Worm (Caenorhabditis elegans) whole organism, young adult: Measurements from ENCODE around the gene srx-19.

ENCODE experiments used
- C17E4.6 ChIP-seq: fragments of 200-800 bp; sonication (Bioruptor generic); IDR thresholded peaks from 2 replicates; pipeline ENCODE4 v1.3.6; 2022; ENCODE audit warnings: missing genetic modification reagents, missing genetic modification characterization, missing compliant biosample characterization
- ama-1 ChIP-seq, 3 experiments: fragments of 150-350 bp in 1 of 3; sonication (generic microtip) in 2 of 3; optimal IDR thresholded peaks; 2 replicates each; lab custom pipeline; 2014 to 2018; ENCODE audit warnings: missing biosample characterization in 2 of 3, missing genetic modification characterization in 2 of 3, missing genetic modification reagents in 2 of 3
- attf-5 ChIP-seq: fragments of 200-800 bp; sonication (Bioruptor generic); optimal IDR thresholded peaks from 2 replicates; lab custom pipeline; 2018; ENCODE audit warnings: mild to moderate bottlenecking, missing genetic modification characterization, missing compliant biosample characterization
- cebp-1 ChIP-seq, 2 experiments: fragments of 200-800 bp in 1 of 2; sonication (Bioruptor generic) in 1 of 2; sonication (generic microtip) in 1 of 2; IDR thresholded peaks in 1 of 2; optimal IDR thresholded peaks in 1 of 2; 2 replicates each; pipeline versions ENCODE4 v1.3.6 to Lab custom; 2017 to 2022; ENCODE audit warnings: missing compliant biosample characterization in 2 of 2, missing genetic modification characterization in 2 of 2, mild to moderate bottlenecking in 1 of 2, missing genetic modification reagents in 1 of 2, moderate library complexity in 1 of 2
- hsf-1 ChIP-seq: fragments of 200-800 bp; sonication (Bioruptor generic); IDR thresholded peaks from 2 replicates; pipeline ENCODE4 v1.3.6; 2022; ENCODE audit warnings: missing genetic modification reagents, missing genetic modification characterization, missing compliant biosample characterization
- lin-26 ChIP-seq: fragments of 200-800 bp; sonication (Bioruptor generic); IDR thresholded peaks from 2 replicates; pipeline ENCODE4 v1.3.6; 2022; ENCODE audit warnings: missing genetic modification reagents, missing genetic modification characterization, missing compliant biosample characterization
- mel-28 ChIP-seq: sonication (generic microtip); optimal IDR thresholded peaks from 2 replicates; lab custom pipeline; 2016; ENCODE audit warnings: borderline replicate concordance, mild to moderate bottlenecking, missing genetic modification characterization, missing compliant biosample characterization
- nhr-90 ChIP-seq: sonication (generic microtip); optimal IDR thresholded peaks from 2 replicates; lab custom pipeline; 2016; ENCODE audit warnings: missing genotype, mild to moderate bottlenecking, missing genetic modification characterization, missing compliant biosample characterization
- tbx-9 ChIP-seq: sonication (generic microtip); optimal IDR thresholded peaks from 2 replicates; lab custom pipeline; 2016; ENCODE audit warnings: borderline replicate concordance, missing genetic modification characterization, inconsistent platforms, missing compliant biosample characterization

- TF ChIP-seq ama-1 (optimal IDR thresholded peaks at IDR 0.05; lab: Kevin White, UChicago) (no peak), ama-1 (GFP tag; optimal IDR thresholded peaks at IDR 0.05; lab: Kevin White, UChicago) (no peak), C17E4.6 (GFP tag; lab: Robert Waterston, UW) (no peak), hsf-1 (GFP tag; lab: Robert Waterston, UW) (no peak), cebp-1 (GFP tag; IDR thresholded peaks at IDR 0.05; lab: Robert Waterston, UW) (no peak), cebp-1 (tag; optimal IDR thresholded peaks at IDR 0.05; lab: Kevin White, UChicago) (no peak), mel-28 (tag; lab: Kevin White, UChicago) (no peak), attf-5 (GFP tag; lab: Kevin White, UChicago) (no peak), nhr-90 (tag; lab: Kevin White, UChicago) (no peak), lin-26 (GFP tag; lab: Robert Waterston, UW) (no peak), tbx-9 (tag; lab: Kevin White, UChicago) (no peak)
Observed at ce11 chrIV:6836769-6837168, 36.3 kb upstream of the srx-19 start.
